Worm (Caenorhabditis elegans): Measurements from ENCODE around the gene T07E3.4.

The T07E3.4 gene

ce11 chrIII:6897587-6898064 lies at the start of gene T07E3.4:
TSS of gene T07E3.4 (plus strand) at chrIII:6898014.
- TF ChIP-seq ceh-18 (tag; optimal IDR thresholded peaks at IDR 0.05) (peak; percentile 28), unc-55 (GFP tag; optimal IDR thresholded peaks at IDR 0.05) (peak; percentile 77), unc-42 (tag; optimal IDR thresholded peaks at IDR 0.05) (peak; percentile 35), nhr-11 (tag; optimal IDR thresholded peaks at IDR 0.05) (no peak), nfya-1 (tag; optimal IDR thresholded peaks at IDR 0.05) (peak; percentile 38), ceh-6 (GFP tag; optimal IDR thresholded peaks at IDR 0.05) (no peak), dve-1 (tag; optimal IDR thresholded peaks at IDR 0.05) (peak; percentile 24)

ce11 chrIII:6848654-6849204 lies 49.1 kb upstream of the T07E3.4 start, which contains the start of gene dhhc-5:
TSS of gene dhhc-5 (minus strand) at chrIII:6849059.
- peak; percentile 0 for TF ChIP-seq hlh-30 (tag; optimal IDR thresholded peaks at IDR 0.05; ENCODE audit: insufficient read depth)
- TF ChIP-seq ceh-2 (tag; optimal IDR thresholded peaks at IDR 0.05) = no peak

DNA sequence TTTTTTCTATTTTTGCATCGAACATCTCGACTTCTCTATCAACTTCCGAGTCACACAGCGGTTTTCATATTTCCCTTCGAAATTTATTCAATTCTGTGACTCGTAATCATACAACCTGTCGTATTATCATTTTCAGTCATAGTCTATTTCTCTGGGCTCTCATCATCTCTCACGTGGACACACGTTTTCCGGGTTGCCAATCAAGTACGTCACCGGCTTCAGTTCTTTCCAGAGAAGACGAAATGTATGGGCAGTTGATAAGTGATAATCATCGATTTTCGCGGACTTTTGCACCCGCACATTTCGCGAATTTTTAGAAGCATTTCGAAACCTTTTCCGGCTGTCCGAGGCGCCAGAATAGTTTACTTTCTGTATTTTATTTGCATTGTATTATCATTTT lies 47.6 kb upstream of the T07E3.4 start, which contains the start of gene srv-1:
Gene srv-1 (plus strand): TSS at position 131 of the 400 bp plus-strand sequence.
- TF ChIP-seq C38D4.7 (GFP tag; optimal IDR thresholded peaks at IDR 0.05) (no peak), pqm-1 (tag; optimal IDR thresholded peaks at IDR 0.05) (no peak), elt-2 (tag; optimal IDR thresholded peaks at IDR 0.05) (peak; percentile 30), T23F11.4 (GFP tag; optimal IDR thresholded peaks at IDR 0.05) (no peak), fkh-6 (tag; optimal IDR thresholded peaks at IDR 0.05) (no peak), unc-86 (tag; optimal IDR thresholded peaks at IDR 0.05) (no peak)

ce11 chrIII:6856709-6857108 lies 41.1 kb upstream of the T07E3.4 start, which contains the start of gene zak-1:
TSS of gene zak-1 (minus strand) at chrIII:6856809.
- TF ChIP-seq pag-3 (tag; optimal IDR thresholded peaks at IDR 0.05; ENCODE audit: borderline replicate concordance) = no peak
- no peak for TF ChIP-seq ama-1 (optimal IDR thresholded peaks at IDR 0.05)
- no peak for TF ChIP-seq dmd-4 (tag; optimal IDR thresholded peaks at IDR 0.05; ENCODE audit: borderline replicate concordance)
- TF ChIP-seq ceh-30 (tag; optimal IDR thresholded peaks at IDR 0.05) = no peak
- TF ChIP-seq F13H6.1 (tag; optimal IDR thresholded peaks at IDR 0.05) = no peak
- TF ChIP-seq unc-42 (tag; optimal IDR thresholded peaks at IDR 0.05) = no peak
- no peak for TF ChIP-seq sdc-2 (tag; optimal IDR thresholded peaks at IDR 0.05)
- TF ChIP-seq C08G9.2 (tag; optimal IDR thresholded peaks at IDR 0.05) = no peak
- TF ChIP-seq ceh-9 (tag; optimal IDR thresholded peaks at IDR 0.05) = no peak
- TF ChIP-seq ceh-22 (tag; optimal IDR thresholded peaks at IDR 0.05) = no peak

- TF ChIP-seq dve-1 (tag; optimal IDR thresholded peaks at IDR 0.05) (peak; percentile 16), Y22D7AL.16 (tag; optimal IDR thresholded peaks at IDR 0.05) (no peak), hlh-13 (GFP tag; optimal IDR thresholded peaks at IDR 0.05) (no peak)
Measured at ce11 chrIII:6857390-6857848, 40.4 kb upstream of the T07E3.4 start.

DNA sequence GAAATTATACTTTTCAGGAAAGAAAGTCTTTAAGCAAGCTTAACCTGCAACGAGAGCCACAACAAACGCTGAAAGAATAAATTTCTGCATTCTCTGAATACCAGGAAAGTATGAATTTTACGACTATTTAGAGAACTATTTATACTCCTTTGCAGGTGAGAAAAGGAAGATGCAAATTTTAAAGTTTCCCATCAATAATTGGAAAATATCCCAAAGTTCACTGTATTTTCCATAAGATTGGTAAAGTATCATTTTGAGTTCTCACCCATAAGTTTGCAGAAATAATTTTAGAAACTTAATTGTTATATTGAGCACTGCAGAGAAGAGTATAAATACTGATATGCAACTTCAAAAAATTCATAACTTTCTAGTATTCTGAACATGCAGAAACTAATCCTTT lies 38.3 kb upstream of the T07E3.4 start, which contains the start of gene clec-158:
Gene clec-158 (minus strand): TSS at position 101 of the 400 bp plus-strand sequence.
- no peak for TF ChIP-seq sox-2 (GFP tag; IDR thresholded peaks at IDR 0.05)
- no peak for TF ChIP-seq syd-9 (tag; optimal IDR thresholded peaks at IDR 0.05)
- no peak for TF ChIP-seq hlh-30 (tag; optimal IDR thresholded peaks at IDR 0.05; ENCODE audit: insufficient read depth)

DNA sequence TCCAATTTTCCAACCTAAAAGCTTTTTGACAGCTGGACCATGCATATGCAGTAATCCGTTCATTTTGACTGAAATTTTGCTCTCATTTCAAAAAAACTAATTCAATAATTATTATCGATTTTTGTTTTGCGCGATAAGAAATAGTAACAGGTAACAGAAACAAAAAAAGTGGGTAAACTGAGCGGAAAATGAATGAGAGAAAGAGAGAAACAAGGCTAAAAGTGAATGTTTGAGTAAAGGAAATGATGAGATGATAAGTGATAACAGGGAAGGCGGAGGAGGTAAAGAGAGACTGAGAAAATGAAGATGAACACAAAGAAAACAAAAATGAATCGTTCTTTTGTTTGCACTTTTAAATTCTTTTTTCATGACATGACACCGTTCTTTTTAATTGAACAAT lies 33.9 kb upstream of the T07E3.4 start, which contains the start of gene sma-3:
Gene sma-3 (minus strand): TSS at position 68 of the 400 bp plus-strand sequence.
- peak; percentile 12 for TF ChIP-seq elt-2 (tag; optimal IDR thresholded peaks at IDR 0.05)
- TF ChIP-seq C38D4.7 (GFP tag; optimal IDR thresholded peaks at IDR 0.05) = no peak
- no peak for TF ChIP-seq ceh-31 (tag; optimal IDR thresholded peaks at IDR 0.05)

Data from whole organism, late embryonic.